In genomic region chrII:6918862-6919261, ce11 we compare ENCODE assay signal across 4 worm cellular contexts.
A peak's percentile ranks its signal among the peaks of the same experiment; 100 is the strongest.
TF ChIP-seq lines count a peak whose summit lies in the region.

Gene B0252.5 (minus strand): TSS chrII:6918878.

TF ChIP-seq in whole organism, L1 larva, 84 proteins besides CTCF, POLR2A, EP300 and RAD21:
- TF ChIP-seq elt-2 (tag; optimal IDR thresholded peaks at IDR 0.05; lab: Kevin White, UChicago) (peak; percentile 32), lin-13 (GFP tag; optimal IDR thresholded peaks at IDR 0.05; lab: Kevin White, UChicago) (no peak), pax-3 (tag; optimal IDR thresholded peaks at IDR 0.05; lab: Kevin White, UChicago) (no peak)
TF ChIP-seq in whole organism, L1 larva: peak in this region for 1.

TF ChIP-seq in whole organism, L2 larva, 48 proteins besides CTCF, POLR2A, EP300 and RAD21:
- TF ChIP-seq nhr-21 (tag; optimal IDR thresholded peaks at IDR 0.05; lab: Kevin White, UChicago), result no peak
- no peak for TF ChIP-seq ceh-82 (tag; optimal IDR thresholded peaks at IDR 0.05; lab: Kevin White, UChicago)
- TF ChIP-seq fos-1 (tag; optimal IDR thresholded peaks at IDR 0.05; lab: Kevin White, UChicago), result peak; percentile 53
- TF ChIP-seq sma-9 (GFP tag; optimal IDR thresholded peaks at IDR 0.05; lab: Kevin White, UChicago), result peak; percentile 37
- no peak for TF ChIP-seq sma-9 (tag; optimal IDR thresholded peaks at IDR 0.05; lab: Kevin White, UChicago)

TF ChIP-seq in whole organism, L3 larva, 47 proteins besides CTCF, POLR2A, EP300 and RAD21:
- no peak for TF ChIP-seq eor-1 (tag; optimal IDR thresholded peaks at IDR 0.05; lab: Kevin White, UChicago)
- peak; percentile 9 for TF ChIP-seq pqm-1 (tag; optimal IDR thresholded peaks at IDR 0.05; lab: Kevin White, UChicago)
- no peak for TF ChIP-seq pha-4 (tag; optimal IDR thresholded peaks at IDR 0.05; lab: Kevin White, UChicago)
- peak; percentile 55 for TF ChIP-seq elt-2 (tag; optimal IDR thresholded peaks at IDR 0.05; lab: Kevin White, UChicago)
- no peak for TF ChIP-seq nhr-23 (tag; optimal IDR thresholded peaks at IDR 0.05; lab: Kevin White, UChicago)

TF ChIP-seq in whole organism, L4 larva, 104 proteins besides CTCF, POLR2A, EP300 and RAD21:
- TF ChIP-seq zag-1 (tag; optimal IDR thresholded peaks at IDR 0.05; lab: Kevin White, UChicago), result no peak
- TF ChIP-seq daf-16 (GFP tag; optimal IDR thresholded peaks at IDR 0.05; lab: Kevin White, UChicago), result no peak
- TF ChIP-seq daf-16 (tag; optimal IDR thresholded peaks at IDR 0.05; lab: Kevin White, UChicago), result peak; percentile 27
- no peak for TF ChIP-seq zfp-2 (tag; optimal IDR thresholded peaks at IDR 0.05; lab: Kevin White, UChicago)
- TF ChIP-seq ceh-20 (GFP tag; IDR thresholded peaks at IDR 0.05; lab: Robert Waterston, UW), result no peak
- TF ChIP-seq daf-19 (GFP tag; conservative IDR thresholded peaks at IDR 0.05; lab: Robert Waterston, UW), result no peak
- peak; percentile 77 for TF ChIP-seq pqm-1 (tag; optimal IDR thresholded peaks at IDR 0.05; lab: Kevin White, UChicago)
- no peak for TF ChIP-seq nhr-42 (GFP tag; IDR thresholded peaks at IDR 0.05; lab: Robert Waterston, UW)
- TF ChIP-seq nhr-77 (tag; optimal IDR thresholded peaks at IDR 0.05; lab: Kevin White, UChicago), result no peak
- no peak for TF ChIP-seq T26A8.4 (GFP tag; IDR thresholded peaks at IDR 0.05; lab: Robert Waterston, UW)
- TF ChIP-seq ama-1 (optimal IDR thresholded peaks at IDR 0.05; lab: Kevin White, UChicago), result no peak
TF ChIP-seq in whole organism, L4 larva: peak in this region for 2.

Comparison
In these comparisons a context has a peak if more than half of its experiments do, and no peak if none do; other contexts are left out.
1. Of the 29 proteins assayed by ChIP-seq in both whole organism, L4 larva and whole organism, L1 larva: peak only in whole organism, L4 larva: pqm-1; only in whole organism, L1 larva: none; in both: none; in neither: 28.